Worm (Caenorhabditis elegans) whole organism, L4/young adult: Measurements from ENCODE around the gene htas-1.

ENCODE experiments used
- dao-5 ChIP-seq: sonication (generic microtip); optimal IDR thresholded peaks from 2 replicates; lab custom pipeline; 2016; ENCODE audit warnings: missing genotype, missing genetic modification characterization, moderate library complexity, missing compliant biosample characterization
- him-1 ChIP-seq: sonication (generic microtip); optimal IDR thresholded peaks from 2 replicates; lab custom pipeline; 2016; ENCODE audit warnings: missing genotype, missing genetic modification reagents, missing genetic modification characterization, missing compliant biosample characterization

DNA sequence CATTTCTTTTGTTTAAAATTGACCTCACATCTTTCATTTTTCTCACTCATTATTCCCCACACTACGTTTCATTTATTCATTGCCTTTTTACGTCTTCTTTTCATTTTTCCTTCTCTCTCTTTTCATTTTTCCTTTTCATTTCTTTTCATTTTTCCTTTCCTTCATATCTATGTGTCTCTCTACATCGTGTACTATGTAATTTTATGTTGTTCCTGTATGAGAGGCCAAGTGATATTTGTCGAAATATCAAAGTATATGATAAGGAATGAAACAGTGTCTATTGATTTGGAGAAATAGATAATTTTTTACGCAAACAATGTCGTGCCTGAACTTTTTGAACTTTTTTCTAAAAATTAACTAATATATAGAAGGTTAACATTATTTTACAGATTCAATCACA lies 33.2 kb upstream of the htas-1 start:
- TF ChIP-seq him-1 (no peak), dao-5 (tag; lab: Kevin White, UChicago) (no peak)
